Worm (Caenorhabditis elegans): Measurements from ENCODE around the gene Y39B6A.27.

Y39B6A.27 gene

DNA sequence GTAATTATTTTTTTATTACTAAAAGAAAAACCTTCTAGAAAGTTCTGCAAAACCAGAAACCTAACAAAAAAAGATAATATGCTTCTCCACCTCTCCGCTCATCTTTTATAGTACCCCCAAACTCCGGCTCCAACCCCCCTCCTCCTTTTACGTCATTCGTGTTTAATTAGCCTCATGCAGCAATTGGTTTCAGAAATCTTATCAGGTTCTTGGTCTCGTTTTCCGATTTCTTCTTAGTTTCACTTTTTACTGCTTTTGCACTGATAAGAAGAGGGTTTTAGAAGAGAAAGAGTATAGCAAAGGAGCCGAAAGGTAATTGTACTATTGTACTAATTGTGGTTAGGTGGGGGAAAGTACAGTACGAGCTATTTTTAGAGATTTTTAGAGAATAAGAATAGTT lies 19.9 kb downstream of the Y39B6A.27 start (continued):
- no peak for TF ChIP-seq mes-2 (tag; optimal IDR thresholded peaks at IDR 0.05; ENCODE audit: poor library complexity, severe bottlenecking)
- TF ChIP-seq D1046.2 (GFP tag; IDR thresholded peaks at IDR 0.05), result no peak
- TF ChIP-seq lin-13 (GFP tag; optimal IDR thresholded peaks at IDR 0.05), result peak; percentile 15
- no peak for TF ChIP-seq hlh-30 (tag; optimal IDR thresholded peaks at IDR 0.05; ENCODE audit: insufficient read depth)
- no peak for TF ChIP-seq vab-7 (GFP tag; IDR thresholded peaks at IDR 0.05)
- TF ChIP-seq zip-2 (tag; optimal IDR thresholded peaks at IDR 0.05), result no peak
- no peak for TF ChIP-seq ZK546.5 (tag; optimal IDR thresholded peaks at IDR 0.05)
- peak; percentile 93 for TF ChIP-seq dve-1 (tag; optimal IDR thresholded peaks at IDR 0.05; ENCODE audit: insufficient read depth)
- TF ChIP-seq unc-62 (GFP tag; optimal IDR thresholded peaks at IDR 0.05 in 1 of 2), result no peak
- TF ChIP-seq unc-62 (tag; optimal IDR thresholded peaks at IDR 0.05), result no peak
- TF ChIP-seq mdt-29 (GFP tag; IDR thresholded peaks at IDR 0.05), result no peak
- no peak for TF ChIP-seq lin-15B (tag; optimal IDR thresholded peaks at IDR 0.05)
- TF ChIP-seq attf-4 (tag; optimal IDR thresholded peaks at IDR 0.05), result no peak
- no peak for TF ChIP-seq egl-43 (GFP tag; IDR thresholded peaks at IDR 0.05)
- TF ChIP-seq hif-1 (tag; optimal IDR thresholded peaks at IDR 0.05), result no peak
- TF ChIP-seq nhr-28 (tag; optimal IDR thresholded peaks at IDR 0.05), result peak; percentile 62
- TF ChIP-seq ctbp-1 (GFP tag; IDR thresholded peaks at IDR 0.05), result no peak
- no peak for TF ChIP-seq F10B5.3 (tag; optimal IDR thresholded peaks at IDR 0.05)
- no peak for TF ChIP-seq sdz-12 (GFP tag; optimal IDR thresholded peaks at IDR 0.05)
- no peak for TF ChIP-seq aly-2 (tag; optimal IDR thresholded peaks at IDR 0.05)
- no peak for TF ChIP-seq zfp-3 (GFP tag; conservative IDR thresholded peaks at IDR 0.05)
- peak; percentile 50 for TF ChIP-seq mep-1 (tag; optimal IDR thresholded peaks at IDR 0.05)
- no peak for TF ChIP-seq ceh-28 (tag; optimal IDR thresholded peaks at IDR 0.05)
- TF ChIP-seq nhr-11 (tag; optimal IDR thresholded peaks at IDR 0.05), result no peak
- no peak for TF ChIP-seq nhr-102 (tag; optimal IDR thresholded peaks at IDR 0.05)
- TF ChIP-seq nhr-77 (tag; optimal IDR thresholded peaks at IDR 0.05), result peak; percentile 55
- TF ChIP-seq hmg-1.1 (GFP tag; IDR thresholded peaks at IDR 0.05), result no peak
- TF ChIP-seq nhr-76 (tag; optimal IDR thresholded peaks at IDR 0.05), result no peak
- no peak for TF ChIP-seq ceh-44 (GFP tag; IDR thresholded peaks at IDR 0.05)
- TF ChIP-seq hlh-11 (tag; optimal IDR thresholded peaks at IDR 0.05), result peak; percentile 58
- TF ChIP-seq nhr-48 (tag; optimal IDR thresholded peaks at IDR 0.05), result peak; percentile 8
- TF ChIP-seq F26F4.8 (GFP tag; conservative IDR thresholded peaks at IDR 0.05), result no peak
- TF ChIP-seq tra-1 (GFP tag; IDR thresholded peaks at IDR 0.05), result peak; percentile 12; the same call in 1 of the 2 replicates
- no peak for TF ChIP-seq ceh-20 (GFP tag; IDR thresholded peaks at IDR 0.05)
- TF ChIP-seq ZK337.2 (GFP tag; IDR thresholded peaks at IDR 0.05), result no peak
- peak; percentile 67 for TF ChIP-seq dmd-6 (GFP tag; IDR thresholded peaks at IDR 0.05)

DNA sequence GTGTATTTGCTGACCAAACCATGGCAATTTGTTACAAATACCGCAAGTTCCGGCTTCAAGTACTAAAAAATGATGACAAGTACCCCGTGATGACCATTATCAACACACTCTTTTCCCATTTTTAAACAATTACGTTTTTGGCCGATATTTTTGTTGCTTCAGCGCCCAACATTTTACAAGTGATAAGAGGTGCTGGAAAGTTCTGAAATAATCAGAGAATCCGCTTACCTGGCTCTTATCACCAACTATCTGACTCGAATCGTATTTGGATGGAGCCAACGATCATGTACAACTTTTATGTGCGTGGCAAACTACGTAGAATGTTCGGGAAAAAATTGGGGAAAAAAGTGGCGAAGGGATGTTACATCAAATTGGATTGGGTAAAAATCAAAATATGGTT lies 21.7 kb downstream of the Y39B6A.27 start:
- TF ChIP-seq D1046.2 (GFP tag; IDR thresholded peaks at IDR 0.05), result no peak
- TF ChIP-seq hlh-30 (tag; optimal IDR thresholded peaks at IDR 0.05; ENCODE audit: insufficient read depth), result peak; percentile 55
- TF ChIP-seq mxl-2 (GFP tag; conservative IDR thresholded peaks at IDR 0.05), result no peak
- TF ChIP-seq dve-1 (tag; optimal IDR thresholded peaks at IDR 0.05; ENCODE audit: insufficient read depth), result peak; percentile 82
- TF ChIP-seq rbr-2 (tag; optimal IDR thresholded peaks at IDR 0.05), result no peak
- no peak for TF ChIP-seq ztf-7 (tag; optimal IDR thresholded peaks at IDR 0.05)
- peak; percentile 34 for TF ChIP-seq mep-1 (tag; optimal IDR thresholded peaks at IDR 0.05)
- TF ChIP-seq php-3 (GFP tag; IDR thresholded peaks at IDR 0.05), result peak; percentile 72
- no peak for TF ChIP-seq ceh-32 (tag; optimal IDR thresholded peaks at IDR 0.05; ENCODE audit: poor library complexity)
- peak; percentile 1 for TF ChIP-seq jun-1 (tag; optimal IDR thresholded peaks at IDR 0.05)
- 0 out of 2 replicates have a peak, but pooled peaks have one; percentile 39 for TF ChIP-seq tra-1 (GFP tag; IDR thresholded peaks at IDR 0.05)
- no peak for TF ChIP-seq hif-1 (tag; optimal IDR thresholded peaks at IDR 0.05)
- TF ChIP-seq nhr-102 (tag; optimal IDR thresholded peaks at IDR 0.05), result peak; percentile 34
- peak; percentile 77 for TF ChIP-seq mdt-29 (GFP tag; IDR thresholded peaks at IDR 0.05)
- TF ChIP-seq pqm-1 (tag; optimal IDR thresholded peaks at IDR 0.05), result peak; percentile 27
- TF ChIP-seq spr-1 (tag; optimal IDR thresholded peaks at IDR 0.05), result no peak
- TF ChIP-seq nhr-25 (tag; optimal IDR thresholded peaks at IDR 0.05; ENCODE audit: borderline replicate concordance, insufficient read depth), result no peak
- no peak for TF ChIP-seq Y48G9A.11 (GFP tag; IDR thresholded peaks at IDR 0.05)
- TF ChIP-seq daf-12 (tag; optimal IDR thresholded peaks at IDR 0.05), result no peak
- TF ChIP-seq egl-27 (tag; optimal IDR thresholded peaks at IDR 0.05), result no peak
- TF ChIP-seq hlh-11 (tag; optimal IDR thresholded peaks at IDR 0.05), result peak; percentile 77
- 0 out of 2 replicates have a peak, but pooled peaks have one; percentile 22 for TF ChIP-seq lin-1 (GFP tag; IDR thresholded peaks at IDR 0.05)
- TF ChIP-seq nhr-10 (tag; optimal IDR thresholded peaks at IDR 0.05), result peak; percentile 7
- TF ChIP-seq dmd-6 (GFP tag; IDR thresholded peaks at IDR 0.05), result peak; percentile 73
- TF ChIP-seq nhr-42 (GFP tag; IDR thresholded peaks at IDR 0.05), result no peak
